Fruit fly (Drosophila melanogaster) whole organism, embryonic: ENCODE data around the gene Chchd2.

Source experiments
- CG12219 ChIP-seq: fragments of 200-800 bp; sonication (Bioruptor generic); optimal IDR thresholded peaks from 3 replicates; lab custom pipeline; 2018; ENCODE audit warnings: missing biosample characterization, mild to moderate bottlenecking, missing genetic modification characterization
- CG13287 ChIP-seq: fragments of 200-800 bp; sonication (Bioruptor generic); IDR thresholded peaks from 2 replicates; pipeline ENCODE4 v1.3.6; 2022; ENCODE audit warnings: missing biosample characterization, missing genetic modification characterization; ENCODE audit not compliant: partially characterized antibody
- CG14441 ChIP-seq: fragments of 200-800 bp; sonication (Bioruptor generic); IDR thresholded peaks from 2 replicates; pipeline ENCODE4 v1.3.6; 2022; ENCODE audit warnings: missing biosample characterization, missing genetic modification characterization
- CG15514 ChIP-seq: fragments of 200-800 bp; sonication (Bioruptor generic); optimal IDR thresholded peaks from 3 replicates; lab custom pipeline; 2017; ENCODE audit warnings: missing biosample characterization, missing genetic modification characterization, mild to moderate bottlenecking, moderate library complexity, missing genetic modification reagents
- CG1602 ChIP-seq: fragments of 200-800 bp; sonication (Bioruptor generic); optimal IDR thresholded peaks from 3 replicates; lab custom pipeline; 2016; ENCODE audit warnings: missing biosample characterization, missing genetic modification characterization
- CG17186 ChIP-seq: fragments of 200-800 bp; sonication (Bioruptor generic); optimal IDR thresholded peaks from 3 replicates; lab custom pipeline; 2017; ENCODE audit warnings: missing biosample characterization, missing genetic modification reagents, missing genetic modification characterization
- CG17328 ChIP-seq: fragments of 200-800 bp; sonication (Bioruptor generic); IDR thresholded peaks from 2 replicates; pipeline ENCODE4 v1.3.6; 2022; ENCODE audit warnings: missing biosample characterization, missing genetic modification characterization
- CG17361 ChIP-seq: fragments of 200-800 bp; sonication (Bioruptor generic); IDR thresholded peaks from 3 replicates; pipeline ENCODE4 v1.3.6; 2022; ENCODE audit warnings: missing biosample characterization, missing genetic modification characterization
- CG18262 ChIP-seq: fragments of 200-800 bp; optimal IDR thresholded peaks from 3 replicates; lab custom pipeline; 2019; ENCODE audit warnings: missing biosample characterization, mild to moderate bottlenecking, missing genetic modification characterization, moderate library complexity
- CG2129 ChIP-seq: fragments of 200-800 bp; sonication (Bioruptor generic); IDR thresholded peaks from 2 replicates; pipeline ENCODE4 v1.3.6; 2022; ENCODE audit warnings: missing biosample characterization, missing genetic modification characterization; ENCODE audit not compliant: partially characterized antibody
- CG31224 ChIP-seq: fragments of 200-800 bp; sonication (Bioruptor generic); IDR thresholded peaks from 2 replicates; pipeline ENCODE4 v1.3.6; 2022; ENCODE audit warnings: missing biosample characterization, missing genetic modification characterization
- CG31441 ChIP-seq: fragments of 200-800 bp; sonication (Bioruptor generic); IDR thresholded peaks from 2 replicates; pipeline ENCODE4 v1.3.6; 2022; ENCODE audit warnings: missing biosample characterization, missing genetic modification characterization
- CG34224 ChIP-seq: fragments of 200-800 bp; sonication (Bioruptor generic); IDR thresholded peaks from 3 replicates; pipeline ENCODE4 v1.3.6; 2022; ENCODE audit warnings: missing biosample characterization, missing genetic modification characterization; ENCODE audit not compliant: partially characterized antibody
- CG4360 ChIP-seq: fragments of 200-800 bp; sonication (Bioruptor generic); IDR thresholded peaks from 2 replicates; pipeline ENCODE4 v1.3.6; 2022; ENCODE audit warnings: missing biosample characterization, missing genetic modification characterization
- CG4730 ChIP-seq: fragments of 200-800 bp; sonication (Bioruptor generic); IDR thresholded peaks from 2 replicates; pipeline ENCODE4 v1.3.6; 2022; ENCODE audit warnings: missing biosample characterization, missing genetic modification characterization
- CG8290 ChIP-seq, 3 experiments: fragments of 200-800 bp; sonication (Bioruptor generic); optimal IDR thresholded peaks; 2 replicates each; lab custom pipeline; 2016 to 2019; ENCODE audit warnings: missing biosample characterization in 3 of 3, missing genetic modification characterization in 3 of 3, mild to moderate bottlenecking in 2 of 3, moderate library complexity in 1 of 3
- CG8359 ChIP-seq: fragments of 200-800 bp; sonication (Bioruptor generic); optimal IDR thresholded peaks from 2 replicates; lab custom pipeline; 2017; ENCODE audit warnings: missing biosample characterization, mild to moderate bottlenecking, missing genetic modification characterization, borderline replicate concordance
- CG9817 ChIP-seq: fragments of 200-800 bp; sonication (Bioruptor generic); optimal IDR thresholded peaks from 2 replicates; lab custom pipeline; 2018; ENCODE audit warnings: missing biosample characterization, mild to moderate bottlenecking, missing genetic modification characterization, moderate library complexity
- CG9876 ChIP-seq: fragments of 200-800 bp; sonication (Bioruptor generic); optimal IDR thresholded peaks from 2 replicates; lab custom pipeline; 2016; ENCODE audit warnings: missing biosample characterization, missing genetic modification characterization
- Dll ChIP-seq: fragments of 200-800 bp; sonication (Bioruptor generic); IDR thresholded peaks from 4 replicates; pipeline ENCODE4 v1.3.6; 2022; ENCODE audit warnings: missing biosample characterization, missing genetic modification characterization; ENCODE audit not compliant: partially characterized antibody
- Doc3 ChIP-seq: fragments of 200-800 bp; sonication (Bioruptor generic); IDR thresholded peaks from 3 replicates; pipeline ENCODE4 v1.3.6; 2022; ENCODE audit warnings: missing biosample characterization, missing genetic modification characterization; ENCODE audit not compliant: partially characterized antibody
- Dp ChIP-seq: fragments of 200-800 bp; sonication (Bioruptor generic); optimal IDR thresholded peaks from 2 replicates; lab custom pipeline; 2018; ENCODE audit warnings: missing biosample characterization, mild to moderate bottlenecking, missing genetic modification characterization, moderate library complexity
- Fer1 ChIP-seq: fragments of 200-800 bp; sonication (Bioruptor generic); optimal IDR thresholded peaks from 2 replicates; lab custom pipeline; 2017; ENCODE audit warnings: missing biosample characterization, mild to moderate bottlenecking, missing genetic modification characterization
- Med ChIP-seq: fragments of 200-800 bp; sonication (Bioruptor generic); peaks from one replicate; lab custom pipeline; 2016; ENCODE audit warnings: missing biosample characterization, missing genetic modification characterization, mild to moderate bottlenecking, inconsistent platforms, moderate library complexity
- Nf-YB ChIP-seq: fragments of 200-800 bp; sonication (Bioruptor generic); optimal IDR thresholded peaks from 3 replicates; lab custom pipeline; 2019; ENCODE audit warnings: missing biosample characterization, mild to moderate bottlenecking, missing genetic modification characterization, moderate library complexity
- Opbp ChIP-seq: fragments of 200-800 bp; sonication (Bioruptor generic); IDR thresholded peaks from 3 replicates; pipeline ENCODE4 v1.3.6; 2022; ENCODE audit warnings: missing biosample characterization, missing genetic modification characterization; ENCODE audit not compliant: partially characterized antibody
- Ptx1 ChIP-seq: fragments of 200-800 bp; sonication (Bioruptor generic); IDR thresholded peaks from 2 replicates; pipeline ENCODE4 v1.3.6; 2022; ENCODE audit warnings: missing biosample characterization, missing genetic modification characterization
- Ssrp ChIP-seq: fragments of 200-800 bp; sonication (Bioruptor generic); optimal IDR thresholded peaks from 2 replicates; lab custom pipeline; 2018; ENCODE audit warnings: missing biosample characterization, mild to moderate bottlenecking, missing genetic modification characterization, moderate library complexity
- amos ChIP-seq: fragments of 200-800 bp; sonication (Bioruptor generic); IDR thresholded peaks from 2 replicates; pipeline ENCODE4 v1.3.6; 2022; ENCODE audit warnings: missing biosample characterization, missing genetic modification characterization; ENCODE audit not compliant: partially characterized antibody
- bab2 ChIP-seq: fragments of 200-800 bp; sonication (Bioruptor generic); optimal IDR thresholded peaks from 2 replicates; lab custom pipeline; 2016; ENCODE audit warnings: missing biosample characterization, missing genetic modification characterization
- bcd ChIP-seq: fragments of 200-800 bp; sonication (Bioruptor generic); optimal IDR thresholded peaks from 2 replicates; lab custom pipeline; 2017; ENCODE audit warnings: missing biosample characterization, mild to moderate bottlenecking, missing genetic modification characterization
- chinmo ChIP-seq: fragments of 200-800 bp; sonication (Bioruptor generic); IDR thresholded peaks from 4 replicates; pipeline ENCODE4 v1.3.6; 2022; ENCODE audit warnings: missing biosample characterization, missing genetic modification characterization; ENCODE audit not compliant: partially characterized antibody
- ci ChIP-seq: fragments of 200-800 bp; sonication (Bioruptor generic); IDR thresholded peaks from 3 replicates; pipeline ENCODE4 v1.3.6; 2022; ENCODE audit warnings: missing biosample characterization, missing genetic modification characterization
- dpn ChIP-seq, 2 experiments: fragments of 200-800 bp; sonication (Bioruptor generic); optimal IDR thresholded peaks; 3 replicates each; lab custom pipeline; 2016; ENCODE audit warnings: missing biosample characterization in 2 of 2, missing genetic modification characterization in 2 of 2
- gem ChIP-seq: fragments of 200-800 bp; sonication (Bioruptor generic); optimal IDR thresholded peaks from 2 replicates; lab custom pipeline; 2019; ENCODE audit warnings: missing biosample characterization, mild to moderate bottlenecking, missing genetic modification characterization, moderate library complexity
- gfzf ChIP-seq: fragments of 200-800 bp; sonication (Bioruptor generic); optimal IDR thresholded peaks from 2 replicates; lab custom pipeline; 2016; ENCODE audit warnings: missing biosample characterization, mild to moderate bottlenecking, missing genetic modification characterization, moderate library complexity
- hb ChIP-seq: fragments of 200-800 bp; sonication (Bioruptor generic); IDR thresholded peaks from 3 replicates; pipeline ENCODE4 v1.3.6; 2022; ENCODE audit warnings: missing biosample characterization, missing genetic modification characterization; ENCODE audit not compliant: partially characterized antibody
- jigr1 ChIP-seq: fragments of 200-800 bp; sonication (Bioruptor generic); IDR thresholded peaks from 3 replicates; pipeline ENCODE4 v1.3.6; 2022; ENCODE audit warnings: missing biosample characterization, missing genetic modification characterization
- kni ChIP-seq: fragments of 200-800 bp; sonication (Bioruptor generic); optimal IDR thresholded peaks from 3 replicates; lab custom pipeline; 2017; ENCODE audit warnings: mild to moderate bottlenecking, missing biosample characterization, missing genetic modification reagents, missing genetic modification characterization
- knrl ChIP-seq: fragments of 200-800 bp; sonication (Bioruptor generic); IDR thresholded peaks from 3 replicates; pipeline ENCODE4 v1.3.6; 2022; ENCODE audit warnings: missing biosample characterization, missing genetic modification characterization; ENCODE audit not compliant: partially characterized antibody
- nerfin-1 ChIP-seq: fragments of 200-800 bp; sonication (Bioruptor generic); optimal IDR thresholded peaks from 3 replicates; lab custom pipeline; 2019; ENCODE audit warnings: missing biosample characterization, mild to moderate bottlenecking, missing genetic modification characterization, moderate library complexity
- ranshi ChIP-seq: fragments of 200-800 bp; sonication (Bioruptor generic); IDR thresholded peaks from 2 replicates; pipeline ENCODE4 v1.3.6; 2022; ENCODE audit warnings: missing biosample characterization, missing genetic modification characterization
- ro ChIP-seq: fragments of 200-800 bp; sonication (Bioruptor generic); IDR thresholded peaks from 2 replicates; pipeline ENCODE4 v1.3.6; 2022; ENCODE audit warnings: missing biosample characterization, missing genetic modification characterization
- schlank ChIP-seq: fragments of 200-800 bp; sonication (Bioruptor generic); optimal IDR thresholded peaks from 2 replicates; lab custom pipeline; 2018; ENCODE audit warnings: missing biosample characterization, mild to moderate bottlenecking, missing genetic modification characterization
- sna ChIP-seq: fragments of 200-800 bp; sonication (Bioruptor generic); IDR thresholded peaks from 2 replicates; pipeline ENCODE4 v1.3.6; 2022; ENCODE audit warnings: missing biosample characterization, missing genetic modification characterization; ENCODE audit not compliant: partially characterized antibody
- sqz ChIP-seq: fragments of 200-800 bp; sonication (Bioruptor generic); optimal IDR thresholded peaks from 3 replicates; lab custom pipeline; 2018; ENCODE audit warnings: missing biosample characterization, mild to moderate bottlenecking, missing genetic modification characterization
- zen2 ChIP-seq: fragments of 200-800 bp; sonication (Bioruptor generic); IDR thresholded peaks from 3 replicates; pipeline ENCODE4 v1.3.6; 2022; ENCODE audit warnings: missing biosample characterization, missing genetic modification characterization; ENCODE audit not compliant: partially characterized antibody

Chchd2 gene

DNA sequence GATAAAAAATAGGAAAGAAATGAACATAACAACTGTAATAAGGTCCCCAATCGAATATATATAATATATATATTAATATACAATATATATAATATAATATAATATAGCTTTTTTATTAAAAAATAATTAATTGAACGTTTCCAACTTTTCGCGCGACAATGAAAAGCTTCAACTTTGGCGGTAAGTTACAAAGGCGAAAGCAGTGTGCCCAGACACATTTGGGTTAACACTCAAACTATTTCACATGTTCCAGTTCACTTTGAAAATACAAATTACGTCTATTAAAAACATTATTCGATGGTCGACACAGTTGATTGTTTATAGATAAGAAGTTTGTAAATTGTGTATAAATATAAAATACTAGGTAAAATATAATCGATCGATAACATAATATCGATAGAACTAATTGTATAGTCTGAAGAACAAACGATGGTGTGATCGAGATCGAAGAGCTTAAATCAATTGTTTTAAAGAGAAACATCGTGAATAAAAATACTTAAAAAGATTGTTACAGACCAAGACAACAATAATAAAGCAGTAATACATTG is 42.6 kb upstream of the Chchd2 start:
- no peak for TF ChIP-seq CG17186 (GFP tag; lab: Kevin White, UChicago)
- TF ChIP-seq ranshi (GFP tag; lab: Robert Waterston, UW), result no peak
- TF ChIP-seq CG12219 (GFP tag; lab: Kevin White, UChicago), result no peak
- peak; percentile 25 for TF ChIP-seq CG15514
- no peak for TF ChIP-seq Ssrp (tag; lab: Kevin White, UChicago)
- peak; percentile 35 for TF ChIP-seq gfzf (GFP tag; lab: Kevin White, UChicago)
- TF ChIP-seq CG31224 (GFP tag; lab: Robert Waterston, UW), result no peak
- TF ChIP-seq zen2 (GFP tag; lab: Robert Waterston, UW), result no peak
- TF ChIP-seq Doc3 (GFP tag; lab: Robert Waterston, UW), result peak; percentile 53; the same call in 2 of the 3 replicates
- TF ChIP-seq CG14441, result no peak
- no peak for TF ChIP-seq Nf-YB (GFP tag; lab: Kevin White, UChicago)
- no peak for TF ChIP-seq CG17328 (GFP tag; lab: Robert Waterston, UW)
- TF ChIP-seq sna (GFP tag; lab: Robert Waterston, UW), result peak; percentile 52; the same call in 1 of the 2 replicates
- TF ChIP-seq Dp (GFP tag; lab: Kevin White, UChicago), result peak; percentile 64
- TF ChIP-seq CG9876 (GFP tag; lab: Kevin White, UChicago), result no peak
- no peak for TF ChIP-seq jigr1 (GFP tag; lab: Robert Waterston, UW)
- TF ChIP-seq ci (GFP tag; lab: Robert Waterston, UW), result no peak
- no peak for TF ChIP-seq CG4730
- no peak for TF ChIP-seq sqz
- TF ChIP-seq Fer1 (GFP tag; lab: Kevin White, UChicago), result no peak
- no peak for TF ChIP-seq bcd
- no peak for TF ChIP-seq Ptx1 (GFP tag; lab: Robert Waterston, UW)
- peak; percentile 47; the same call in 2 of the 3 replicates for TF ChIP-seq knrl (GFP tag; lab: Robert Waterston, UW)
- peak; percentile 9 for TF ChIP-seq Med (GFP tag; lab: Kevin White, UChicago)
- no peak for TF ChIP-seq CG9817
- TF ChIP-seq Dll (GFP tag; lab: Robert Waterston, UW), result peak; percentile 66
- TF ChIP-seq bab2, result no peak
- no peak for TF ChIP-seq kni
- peak; percentile 35; the same call in 1 of the 3 replicates for TF ChIP-seq hb (GFP tag; lab: Robert Waterston, UW)
- no peak for TF ChIP-seq ro (GFP tag; lab: Robert Waterston, UW)
- TF ChIP-seq CG8290 (GFP tag; optimal IDR thresholded peaks at IDR 0.05; lab: Kevin White, UChicago), result peak; percentile 21
- TF ChIP-seq CG8290 (tag; optimal IDR thresholded peaks at IDR 0.05; lab: Kevin White, UChicago), result no peak
- no peak for TF ChIP-seq CG8359 (GFP tag; lab: Kevin White, UChicago)
- no peak for TF ChIP-seq schlank (tag; lab: Kevin White, UChicago)
- TF ChIP-seq gem, result no peak
- peak; percentile 56; the same call in 1 of the 2 replicates for TF ChIP-seq amos
- TF ChIP-seq CG1602 (GFP tag; lab: Kevin White, UChicago), result no peak
- peak; percentile 69 for TF ChIP-seq CG13287 (GFP tag; lab: Robert Waterston, UW)
- peak; percentile 65 for TF ChIP-seq CG34224 (GFP tag; lab: Robert Waterston, UW)
- TF ChIP-seq CG18262, result no peak
- TF ChIP-seq chinmo, result 0 out of 4 replicates have a peak, but pooled peaks have one; percentile 22
- TF ChIP-seq dpn (GFP tag; optimal IDR thresholded peaks at IDR 0.05; lab: Kevin White, UChicago), result no peak
- TF ChIP-seq nerfin-1, result no peak
- TF ChIP-seq CG17361 (GFP tag; lab: Robert Waterston, UW), result no peak
- 0 out of 2 replicates have a peak, but pooled peaks have one; percentile 12 for TF ChIP-seq CG2129 (GFP tag; lab: Robert Waterston, UW)
- TF ChIP-seq CG4360 (GFP tag; lab: Robert Waterston, UW), result no peak
- peak; percentile 53; the same call in 2 of the 3 replicates for TF ChIP-seq Opbp (GFP tag; lab: Robert Waterston, UW)
- no peak for TF ChIP-seq CG31441 (GFP tag; lab: Robert Waterston, UW)
